Worm (Caenorhabditis elegans) whole organism, early embryonic: ENCODE measurements around the gene him-4.

Experiments used
- B0310.2 ChIP-seq: sonication (generic microtip); optimal IDR thresholded peaks from 2 replicates; lab custom pipeline; 2016; ENCODE audit warnings: mild to moderate bottlenecking, missing genetic modification characterization, missing compliant biosample characterization
- F13C5.2 ChIP-seq: sonication (generic microtip); optimal IDR thresholded peaks from 2 replicates; lab custom pipeline; 2017; ENCODE audit warnings: mild to moderate bottlenecking, missing genetic modification characterization, inconsistent platforms, missing compliant biosample characterization
- aly-1 ChIP-seq: sonication (generic microtip); optimal IDR thresholded peaks from 2 replicates; lab custom pipeline; 2016; ENCODE audit warnings: missing genetic modification characterization, missing compliant biosample characterization
- ama-1 ChIP-seq: fragments of 150-350 bp; optimal IDR thresholded peaks from 2 replicates; lab custom pipeline; 2014
- ceh-13 ChIP-seq: fragments of 200-800 bp; sonication (Bioruptor generic); optimal IDR thresholded peaks from 2 replicates; lab custom pipeline; 2018; ENCODE audit warnings: mild to moderate bottlenecking, missing genetic modification characterization, missing compliant biosample characterization
- ceh-36 ChIP-seq: sonication (generic microtip); optimal IDR thresholded peaks from 2 replicates; lab custom pipeline; 2016; ENCODE audit warnings: missing genetic modification characterization, inconsistent platforms, missing compliant biosample characterization
- ets-7 ChIP-seq: sonication (generic microtip); optimal IDR thresholded peaks from 2 replicates; lab custom pipeline; 2016; ENCODE audit warnings: missing genotype, missing genetic modification characterization, missing compliant biosample characterization
- flt-1 ChIP-seq: fragments of 200-800 bp; sonication (Bioruptor generic); IDR thresholded peaks from 2 replicates; pipeline ENCODE4 v1.3.6; 2022; ENCODE audit warnings: missing genetic modification characterization, missing compliant biosample characterization
- hnd-1 ChIP-seq: sonication (generic microtip); optimal IDR thresholded peaks from 2 replicates; lab custom pipeline; 2016; ENCODE audit warnings: missing genetic modification characterization, missing compliant biosample characterization
- sea-1 ChIP-seq: fragments of 200-800 bp; sonication (Bioruptor generic); conservative IDR thresholded peaks from 2 replicates; pipeline ENCODE4 v1.3.6; 2022; ENCODE audit warnings: missing genetic modification characterization, missing compliant biosample characterization
- tbx-11 ChIP-seq: fragments of 200-800 bp; sonication (Bioruptor generic); IDR thresholded peaks from 2 replicates; pipeline ENCODE4 v1.3.6; 2022; ENCODE audit warnings: missing genetic modification characterization, missing compliant biosample characterization
- tbx-37 ChIP-seq: fragments of 200-800 bp; sonication (Bioruptor generic); conservative IDR thresholded peaks from 2 replicates; pipeline ENCODE4 v1.3.6; 2022; ENCODE audit warnings: missing genetic modification reagents, missing genetic modification characterization, missing compliant biosample characterization

DNA sequence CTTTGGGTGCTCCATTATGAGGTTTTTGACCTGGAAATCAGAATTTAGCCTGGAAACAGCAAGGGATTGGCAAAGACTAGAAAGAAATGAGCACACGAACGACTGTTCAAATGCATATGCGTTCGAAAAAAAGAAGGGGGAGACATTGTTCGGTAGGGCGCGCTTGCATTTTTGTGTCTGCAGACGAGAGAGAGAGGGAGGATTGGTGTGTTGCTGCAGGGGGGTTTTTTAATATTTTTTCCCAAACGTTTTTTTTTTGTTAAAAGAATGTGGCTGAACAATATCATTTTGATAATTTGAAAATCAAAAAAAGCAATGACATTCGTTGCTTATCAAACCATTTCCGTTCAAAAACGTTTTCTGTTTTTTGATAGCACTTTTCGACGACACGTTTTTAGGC is 57.0 kb downstream of the him-4 start, which contains the start of gene T09B9.4:
- TF ChIP-seq ama-1 (lab: Kevin White, UChicago) (no peak), tbx-37 (no peak), ets-7 (tag; lab: Kevin White, UChicago) (no peak), ceh-36 (tag; lab: Kevin White, UChicago) (no peak), tbx-11 (GFP tag; lab: Robert Waterston, UW) (no peak), F13C5.2 (tag; lab: Kevin White, UChicago) (no peak), ceh-13 (GFP tag; lab: Kevin White, UChicago) (no peak), aly-1 (no peak), sea-1 (GFP tag; lab: Robert Waterston, UW) (no peak), flt-1 (0 out of 2 replicates have a peak, but pooled peaks have one; percentile 19), hnd-1 (tag; lab: Kevin White, UChicago) (no peak), B0310.2 (tag; lab: Kevin White, UChicago) (no peak)
